Worm (Caenorhabditis elegans) whole organism, L4/young adult: ENCODE measurements around the gene F12A10.9.

Experiments
- W03F9.2 ChIP-seq: fragments of 150-350 bp; optimal IDR thresholded peaks from 2 replicates; lab custom pipeline; 2014; ENCODE audit warnings: missing biosample characterization, missing genetic modification characterization
- dao-5 ChIP-seq: sonication (generic microtip); optimal IDR thresholded peaks from 2 replicates; lab custom pipeline; 2016; ENCODE audit warnings: missing genotype, missing genetic modification characterization, moderate library complexity, missing compliant biosample characterization
- him-1 ChIP-seq: sonication (generic microtip); optimal IDR thresholded peaks from 2 replicates; lab custom pipeline; 2016; ENCODE audit warnings: missing genotype, missing genetic modification reagents, missing genetic modification characterization, missing compliant biosample characterization

ce11 chrII:5451278-5451677 is 47.2 kb upstream of the F12A10.9 start:
- TF ChIP-seq dao-5 (tag; lab: Kevin White, UChicago): no peak
- TF ChIP-seq him-1 (tag; lab: Kevin White, UChicago): no peak
- TF ChIP-seq W03F9.2 (tag; lab: Kevin White, UChicago): no peak
